Worm (Caenorhabditis elegans) whole organism, L4 larva: ENCODE results near the gene rga-1.

Experiments used
- F37D6.2 ChIP-seq: sonication (generic microtip); optimal IDR thresholded peaks from 2 replicates; lab custom pipeline; 2016; ENCODE audit warnings: mild to moderate bottlenecking, missing genetic modification characterization, missing compliant biosample characterization
- ctbp-1 ChIP-seq: fragments of 200-800 bp; sonication (Bioruptor generic); IDR thresholded peaks from 2 replicates; pipeline ENCODE4 v1.3.6; 2022; ENCODE audit warnings: missing genetic modification reagents, missing genetic modification characterization, missing compliant biosample characterization
- lin-13 ChIP-seq: fragments of 150-350 bp; optimal IDR thresholded peaks from 2 replicates; lab custom pipeline; 2014; ENCODE audit warnings: missing biosample characterization, missing genetic modification reagents, missing genetic modification characterization
- nhr-76 ChIP-seq: fragments of 150-350 bp; optimal IDR thresholded peaks from 2 replicates; lab custom pipeline; 2014; ENCODE audit warnings: missing biosample characterization, missing genetic modification characterization
- spr-1 ChIP-seq: sonication (generic microtip); optimal IDR thresholded peaks from 2 replicates; lab custom pipeline; 2016; ENCODE audit warnings: mild to moderate bottlenecking, missing genetic modification characterization, missing compliant biosample characterization

DNA sequence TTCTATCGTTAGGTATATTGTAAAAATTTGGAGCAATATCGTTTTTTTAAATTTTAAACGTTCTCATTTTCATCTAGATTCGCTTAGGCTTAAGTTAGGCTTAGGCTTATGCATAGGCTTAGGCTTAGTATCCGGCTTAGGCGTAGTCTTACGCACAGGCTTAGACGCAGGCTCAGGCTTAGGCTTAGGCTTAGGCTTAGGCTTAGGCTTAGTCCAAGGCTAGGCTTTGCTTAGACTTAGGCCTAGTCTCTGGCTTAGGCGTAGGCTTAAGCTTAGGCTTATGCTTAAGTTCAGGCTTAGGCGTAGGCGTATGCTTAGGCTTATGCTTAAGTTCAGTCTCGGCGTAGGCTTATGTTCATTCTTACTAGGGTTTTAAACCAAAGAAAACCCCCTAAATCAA is 39.1 kb downstream of the rga-1 start:
- TF ChIP-seq nhr-76 (tag; lab: Kevin White, UChicago) (no peak), F37D6.2 (tag; lab: Kevin White, UChicago) (no peak), spr-1 (tag; lab: Kevin White, UChicago) (no peak), ctbp-1 (GFP tag; lab: Robert Waterston, UW) (no peak), lin-13 (GFP tag; lab: Kevin White, UChicago) (no peak)
